Fruit fly (Drosophila melanogaster): Measurements from ENCODE around the gene AIF.

AIF gene

dm6 chr2L:2202018-2202852 lies 50.7 kb downstream of the AIF start (continued):
- TF ChIP-seq pfk (GFP tag; optimal IDR thresholded peaks at IDR 0.05) (no peak), NK7.1 (GFP tag; optimal IDR thresholded peaks at IDR 0.05) (peak; percentile 96), CG11398 (GFP tag; optimal IDR thresholded peaks at IDR 0.05) (peak; percentile 96), CG16813 (GFP tag; IDR thresholded peaks at IDR 0.05; ENCODE audit: partially characterized antibody) (peak; percentile 76), CG34422 (GFP tag; IDR thresholded peaks at IDR 0.05) (peak; percentile 99), CG18764 (GFP tag; optimal IDR thresholded peaks at IDR 0.05) (peak; percentile 98), CG8944 (GFP tag; optimal IDR thresholded peaks at IDR 0.05) (peak; percentile 97), CG1602 (GFP tag; optimal IDR thresholded peaks at IDR 0.05) (peak; percentile 99), CG9609 (GFP tag; optimal IDR thresholded peaks at IDR 0.05) (peak; percentile 96), Hr39 (optimal IDR thresholded peaks at IDR 0.05) (no peak), stc (GFP tag; IDR thresholded peaks at IDR 0.05) (peak; percentile 100), HLH4C (GFP tag; IDR thresholded peaks at IDR 0.05; ENCODE audit: partially characterized antibody) (peak; percentile 72), CG13624 (GFP tag; optimal IDR thresholded peaks at IDR 0.05) (peak; percentile 94), CG7928 (GFP tag; optimal IDR thresholded peaks at IDR 0.05) (peak; percentile 44), Mes4 (GFP tag; optimal IDR thresholded peaks at IDR 0.05) (peak; percentile 99), CG9437 (GFP tag; optimal IDR thresholded peaks at IDR 0.05) (peak; percentile 94), Atf6 (GFP tag; IDR thresholded peaks at IDR 0.05) (peak; percentile 92), nau (GFP tag; optimal IDR thresholded peaks at IDR 0.05) (peak; percentile 98), E2f2 (GFP tag; IDR thresholded peaks at IDR 0.05) (peak; percentile 89), Dbx (GFP tag; IDR thresholded peaks at IDR 0.05) (0 out of 3 replicates have a peak, but pooled peaks have one; percentile 30), bigmax (GFP tag; optimal IDR thresholded peaks at IDR 0.05) (peak; percentile 57), Aef1 (GFP tag; IDR thresholded peaks at IDR 0.05) (peak; percentile 95), CrebB (tag; optimal IDR thresholded peaks at IDR 0.05) (peak; percentile 98), Vsx1 (GFP tag; optimal IDR thresholded peaks at IDR 0.05) (peak; percentile 96), CG16815 (GFP tag; optimal IDR thresholded peaks at IDR 0.05) (peak; percentile 98), CG1024 (GFP tag; IDR thresholded peaks at IDR 0.05) (peak; percentile 98), PHDP (tag; optimal IDR thresholded peaks at IDR 0.05) (peak; percentile 98), Antp (GFP tag; optimal IDR thresholded peaks at IDR 0.05) (peak; percentile 97), sens (GFP tag) (peak; percentile 100), maf-S (GFP tag; optimal IDR thresholded peaks at IDR 0.05) (peak; percentile 96), Sox100B (GFP tag; optimal IDR thresholded peaks at IDR 0.05) (peak; percentile 99), ro (GFP tag; IDR thresholded peaks at IDR 0.05) (peak; percentile 99), CG10565 (GFP tag; optimal IDR thresholded peaks at IDR 0.05) (peak; percentile 96), BtbVII (GFP tag; optimal IDR thresholded peaks at IDR 0.05) (peak; percentile 93), tio (GFP tag; optimal IDR thresholded peaks at IDR 0.05) (peak; percentile 97), CG6683 (GFP tag; optimal IDR thresholded peaks at IDR 0.05) (peak; percentile 93), salm (tag; optimal IDR thresholded peaks at IDR 0.05) (peak; percentile 99), esg (GFP tag; conservative IDR thresholded peaks at IDR 0.05) (peak; percentile 98), Nf-YC (tag; optimal IDR thresholded peaks at IDR 0.05) (peak; percentile 74), CG12236 (GFP tag; optimal IDR thresholded peaks at IDR 0.05) (peak; percentile 98), Mrtf (GFP tag; IDR thresholded peaks at IDR 0.05) (peak; percentile 97), jing (GFP tag; optimal IDR thresholded peaks at IDR 0.05) (peak; percentile 99), insv (GFP tag; optimal IDR thresholded peaks at IDR 0.05) (peak; percentile 60 to 61), CG31224 (GFP tag; IDR thresholded peaks at IDR 0.05) (peak; percentile 93), Ada2b (GFP tag; IDR thresholded peaks at IDR 0.05) (peak; percentile 99), H15 (GFP tag; IDR thresholded peaks at IDR 0.05) (peak; percentile 99), Ptx1 (GFP tag; IDR thresholded peaks at IDR 0.05) (peak; percentile 98), chinmo (GFP tag; IDR thresholded peaks at IDR 0.05; ENCODE audit: partially characterized antibody) (peak; percentile 73; the same call in 1 of the 4 replicates), Chrac-16 (GFP tag; optimal IDR thresholded peaks at IDR 0.05) (peak; percentile 99)
